Fruit fly (Drosophila melanogaster): ENCODE data around the gene CG8360.

The CG8360 gene

dm6 chr2L:8204996-8205567 is 7.7 kb upstream of the CG8360 start, which contains the start of gene SLC5A11 (continued):
- TF ChIP-seq psq (GFP tag; optimal IDR thresholded peaks at IDR 0.05) (peak; percentile 99), fru (GFP tag; optimal IDR thresholded peaks at IDR 0.05) (peak; percentile 98), ey (GFP tag; optimal IDR thresholded peaks at IDR 0.05) (peak; percentile 90), h (GFP tag; optimal IDR thresholded peaks at IDR 0.05) (peak; percentile 100), Dfd (GFP tag; optimal IDR thresholded peaks at IDR 0.05) (no peak), sv (GFP tag; optimal IDR thresholded peaks at IDR 0.05) (peak; percentile 94), pan (optimal IDR thresholded peaks at IDR 0.05) (peak; percentile 89), CrebA (GFP tag; optimal IDR thresholded peaks at IDR 0.05; ENCODE audit: borderline replicate concordance) (no peak), HLH106 (tag; optimal IDR thresholded peaks at IDR 0.05) (peak; percentile 96), Hr83 (GFP tag; optimal IDR thresholded peaks at IDR 0.05; ENCODE audit: poor library complexity, severe bottlenecking) (peak; percentile 57), Abd-B (GFP tag; optimal IDR thresholded peaks at IDR 0.05) (no peak), Mio (GFP tag; optimal IDR thresholded peaks at IDR 0.05) (peak; percentile 47), brk (GFP tag; optimal IDR thresholded peaks at IDR 0.05) (peak; percentile 99), Vsx2 (GFP tag; optimal IDR thresholded peaks at IDR 0.05; ENCODE audit: partially characterized antibody) (no peak), lola (GFP tag; optimal IDR thresholded peaks at IDR 0.05) (no peak), dmrt93B (GFP tag; optimal IDR thresholded peaks at IDR 0.05) (peak; percentile 92), CG32264 (GFP tag; optimal IDR thresholded peaks at IDR 0.05) (peak; percentile 98), dsf (GFP tag; optimal IDR thresholded peaks at IDR 0.05; ENCODE audit: borderline replicate concordance) (peak; percentile 63), GATAd (GFP tag; optimal IDR thresholded peaks at IDR 0.05) (no peak), Myc (optimal IDR thresholded peaks at IDR 0.05) (no peak)

dm6 chr2L:8205871-8206270 is 6.9 kb upstream of the CG8360 start, which contains the start of gene CG8419:
TSS of gene CG8419 (plus strand) at chr2L:8206171.
- no peak for TF ChIP-seq OdsH (GFP tag; optimal IDR thresholded peaks at IDR 0.05)
- TF ChIP-seq Dif (GFP tag; optimal IDR thresholded peaks at IDR 0.05; ENCODE audit: partially characterized antibody) = no peak

- TF ChIP-seq Hr83 (GFP tag; optimal IDR thresholded peaks at IDR 0.05; ENCODE audit: poor library complexity, severe bottlenecking) (no peak), jim (GFP tag; optimal IDR thresholded peaks at IDR 0.05) (no peak), rgr (GFP tag; optimal IDR thresholded peaks at IDR 0.05) (no peak), h (GFP tag; optimal IDR thresholded peaks at IDR 0.05) (no peak), Hr78 (GFP tag; optimal IDR thresholded peaks at IDR 0.05) (no peak), CG32264 (GFP tag; optimal IDR thresholded peaks at IDR 0.05) (no peak)
Measured at dm6 chr2L:8209362-8209761, 3.4 kb upstream of the CG8360 start.

dm6 chr2L:8210468-8210867 is 2.3 kb upstream of the CG8360 start:
- no peak for TF ChIP-seq pan (optimal IDR thresholded peaks at IDR 0.05)
- no peak for TF ChIP-seq dl (GFP tag; optimal IDR thresholded peaks at IDR 0.05; ENCODE audit: insufficient read depth in 1 of 2, partially characterized antibody in 2 of 2)
- no peak for TF ChIP-seq Dfd (GFP tag; optimal IDR thresholded peaks at IDR 0.05)

dm6 chr2L:8211070-8211469 is 1.7 kb upstream of the CG8360 start, which contains the start of gene Ssb-c31a:
TSS of gene Ssb-c31a (plus strand) at chr2L:8211347.
- peak; percentile 60 for TF ChIP-seq OdsH (GFP tag; optimal IDR thresholded peaks at IDR 0.05)
- TF ChIP-seq CG9705 (GFP tag; optimal IDR thresholded peaks at IDR 0.05) = peak; percentile 38
- no peak for TF ChIP-seq Abd-B (GFP tag; optimal IDR thresholded peaks at IDR 0.05)
- TF ChIP-seq GATAd (GFP tag; optimal IDR thresholded peaks at IDR 0.05) = peak; percentile 61
- TF ChIP-seq lola (GFP tag; optimal IDR thresholded peaks at IDR 0.05) = no peak
- no peak for TF ChIP-seq usp (GFP tag; optimal IDR thresholded peaks at IDR 0.05)
- TF ChIP-seq Sp1 (GFP tag; optimal IDR thresholded peaks at IDR 0.05) = peak; percentile 60
- peak; percentile 32 for TF ChIP-seq dmrt93B (GFP tag; optimal IDR thresholded peaks at IDR 0.05)
- peak; percentile 80 for TF ChIP-seq br (GFP tag; optimal IDR thresholded peaks at IDR 0.05)
- TF ChIP-seq Dif (GFP tag; optimal IDR thresholded peaks at IDR 0.05; ENCODE audit: partially characterized antibody) = no peak
- TF ChIP-seq Jra (GFP tag; optimal IDR thresholded peaks at IDR 0.05) = peak; percentile 90
- TF ChIP-seq fru (GFP tag; optimal IDR thresholded peaks at IDR 0.05) = peak; percentile 78
- peak; percentile 72 for TF ChIP-seq rgr (GFP tag; optimal IDR thresholded peaks at IDR 0.05)
- TF ChIP-seq N (GFP tag; optimal IDR thresholded peaks at IDR 0.05) = no peak
- TF ChIP-seq sv (GFP tag; optimal IDR thresholded peaks at IDR 0.05) = peak; percentile 65
- TF ChIP-seq ey (GFP tag; optimal IDR thresholded peaks at IDR 0.05) = peak; percentile 51
- no peak for TF ChIP-seq Hr83 (GFP tag; optimal IDR thresholded peaks at IDR 0.05; ENCODE audit: poor library complexity, severe bottlenecking)
- no peak for TF ChIP-seq Rel (GFP tag; optimal IDR thresholded peaks at IDR 0.05)
- peak; percentile 49 for TF ChIP-seq Rel (tag; optimal IDR thresholded peaks at IDR 0.05)
- no peak for TF ChIP-seq Myc (optimal IDR thresholded peaks at IDR 0.05)
- peak; percentile 34 for TF ChIP-seq CG32264 (GFP tag; optimal IDR thresholded peaks at IDR 0.05)
- TF ChIP-seq Vsx2 (GFP tag; optimal IDR thresholded peaks at IDR 0.05; ENCODE audit: partially characterized antibody) = no peak
- peak; percentile 58 for TF ChIP-seq psq (GFP tag; optimal IDR thresholded peaks at IDR 0.05)
- peak; percentile 81 for TF ChIP-seq dsf (GFP tag; optimal IDR thresholded peaks at IDR 0.05; ENCODE audit: borderline replicate concordance)
- no peak for TF ChIP-seq dl (GFP tag; optimal IDR thresholded peaks at IDR 0.05; ENCODE audit: insufficient read depth in 1 of 2, partially characterized antibody in 2 of 2)
- TF ChIP-seq h (GFP tag; optimal IDR thresholded peaks at IDR 0.05) = peak; percentile 83
- peak; percentile 88 for TF ChIP-seq tai (GFP tag; optimal IDR thresholded peaks at IDR 0.05)
- TF ChIP-seq brk (GFP tag; optimal IDR thresholded peaks at IDR 0.05) = peak; percentile 84
- TF ChIP-seq HLH106 (tag; optimal IDR thresholded peaks at IDR 0.05) = peak; percentile 68
- no peak for TF ChIP-seq jim (GFP tag; optimal IDR thresholded peaks at IDR 0.05)
- TF ChIP-seq Hr78 (GFP tag; optimal IDR thresholded peaks at IDR 0.05) = no peak
- TF ChIP-seq foxo (GFP tag; optimal IDR thresholded peaks at IDR 0.05) = peak; percentile 71 to 75
- TF ChIP-seq woc (GFP tag; optimal IDR thresholded peaks at IDR 0.05) = peak; percentile 73
- TF ChIP-seq Dfd (GFP tag; optimal IDR thresholded peaks at IDR 0.05) = no peak
- no peak for TF ChIP-seq Mio (GFP tag; optimal IDR thresholded peaks at IDR 0.05)
- no peak for TF ChIP-seq pan (optimal IDR thresholded peaks at IDR 0.05)

Data from whole organism, wandering third instar larva.